Worm (Caenorhabditis elegans) whole organism, L4 larva: ENCODE results near the gene F29A7.6.

Experiments
- F26F4.8 ChIP-seq: fragments of 200-800 bp; sonication (Bioruptor generic); conservative IDR thresholded peaks from 2 replicates; pipeline ENCODE4 v1.3.6; 2022; ENCODE audit warnings: missing genetic modification characterization, missing compliant biosample characterization
- F49E8.2 ChIP-seq: sonication (generic microtip); optimal IDR thresholded peaks from 2 replicates; lab custom pipeline; 2016; ENCODE audit warnings: missing compliant biosample characterization, mild to moderate bottlenecking, missing genetic modification characterization, borderline replicate concordance
- R02D3.7 ChIP-seq: fragments of 150-350 bp; sonication (generic microtip); optimal IDR thresholded peaks from 3 replicates; lab custom pipeline; 2014; ENCODE audit warnings: missing biosample characterization, missing genetic modification characterization
- Y5F2A.4 ChIP-seq: fragments of 200-800 bp; sonication (Bioruptor generic); optimal IDR thresholded peaks from 2 replicates; lab custom pipeline; 2018; ENCODE audit warnings: mild to moderate bottlenecking, missing genetic modification characterization, missing compliant biosample characterization
- Y75B8A.6 ChIP-seq: fragments of 200-800 bp; sonication (Bioruptor generic); IDR thresholded peaks from 2 replicates; pipeline ENCODE4 v1.3.6; 2022; ENCODE audit warnings: missing genetic modification reagents, missing genetic modification characterization, missing compliant biosample characterization
- ZK546.5 ChIP-seq, 2 experiments: sonication (generic microtip); optimal IDR thresholded peaks; 2 replicates each; lab custom pipeline; 2017; ENCODE audit warnings: missing biosample characterization in 2 of 2, missing genetic modification characterization in 2 of 2
- aha-1 ChIP-seq: fragments of 150-350 bp; peaks from one replicate; lab custom pipeline; 2014; ENCODE audit warnings: missing biosample characterization, missing genetic modification characterization
- ama-1 ChIP-seq: fragments of 150-350 bp; optimal IDR thresholded peaks from 2 replicates; lab custom pipeline; 2014; ENCODE audit warnings: inconsistent platforms, mixed read lengths
- arid-1 ChIP-seq: fragments of 200-800 bp; sonication (Bioruptor generic); conservative IDR thresholded peaks from 2 replicates; pipeline ENCODE4 v1.3.6; 2022; ENCODE audit warnings: missing genetic modification reagents, missing genetic modification characterization, missing compliant biosample characterization
- ceh-20 ChIP-seq: fragments of 200-800 bp; sonication (Bioruptor generic); IDR thresholded peaks from 2 replicates; pipeline ENCODE4 v1.3.6; 2022; ENCODE audit warnings: missing genetic modification reagents, missing genetic modification characterization, missing compliant biosample characterization
- ceh-44 ChIP-seq: fragments of 200-800 bp; sonication (Bioruptor generic); IDR thresholded peaks from 2 replicates; pipeline ENCODE4 v1.3.6; 2022; ENCODE audit warnings: missing genetic modification reagents, missing genetic modification characterization, missing compliant biosample characterization
- ceh-62 ChIP-seq: sonication (generic microtip); optimal IDR thresholded peaks from 2 replicates; lab custom pipeline; 2017; ENCODE audit warnings: missing biosample characterization, missing genetic modification characterization
- ces-1 ChIP-seq: fragments of 150-350 bp; sonication (generic microtip); optimal IDR thresholded peaks from 4 replicates; lab custom pipeline; 2014; ENCODE audit warnings: missing biosample characterization, missing genetic modification reagents, missing genetic modification characterization
- cey-2 ChIP-seq: sonication (generic microtip); optimal IDR thresholded peaks from 3 replicates; lab custom pipeline; 2017; ENCODE audit warnings: missing genetic modification characterization, mild to moderate bottlenecking, missing compliant biosample characterization, antibody characterized with exemption, borderline replicate concordance; ENCODE audit not compliant: insufficient read depth
- dmd-6 ChIP-seq: fragments of 200-800 bp; sonication (Bioruptor generic); IDR thresholded peaks from 2 replicates; pipeline ENCODE4 v1.3.6; 2022; ENCODE audit warnings: missing genetic modification reagents, missing genetic modification characterization, missing compliant biosample characterization
- dpl-1 ChIP-seq: fragments of 150-350 bp; optimal IDR thresholded peaks from 2 replicates; lab custom pipeline; 2014; ENCODE audit warnings: missing biosample characterization, missing genetic modification reagents, missing genetic modification characterization
- egl-43 ChIP-seq: fragments of 200-800 bp; sonication (Bioruptor generic); IDR thresholded peaks from 2 replicates; pipeline ENCODE4 v1.3.6; 2022; ENCODE audit warnings: missing genetic modification reagents, missing genetic modification characterization, missing compliant biosample characterization
- fkh-10 ChIP-seq: fragments of 150-350 bp; optimal IDR thresholded peaks from 2 replicates; lab custom pipeline; 2014; ENCODE audit warnings: missing biosample characterization, missing genetic modification reagents, missing genetic modification characterization
- hif-1 ChIP-seq, 2 experiments: sonication (generic microtip); optimal IDR thresholded peaks; 2 replicates each; lab custom pipeline; 2016 to 2017; ENCODE audit warnings: missing compliant biosample characterization in 2 of 2, missing genetic modification characterization in 2 of 2, missing genetic modification reagents in 2 of 2, missing genotype in 2 of 2, mild to moderate bottlenecking in 1 of 2
- hlh-11 ChIP-seq: fragments of 200-800 bp; sonication (Bioruptor generic); optimal IDR thresholded peaks from 2 replicates; lab custom pipeline; 2018; ENCODE audit warnings: mild to moderate bottlenecking, missing genetic modification characterization, missing compliant biosample characterization
- hmg-1.1 ChIP-seq: fragments of 200-800 bp; sonication (Bioruptor generic); IDR thresholded peaks from 2 replicates; pipeline ENCODE4 v1.3.6; 2022; ENCODE audit warnings: missing genetic modification reagents, missing genetic modification characterization, missing compliant biosample characterization
- lin-29 ChIP-seq: fragments of 200-800 bp; sonication (Bioruptor generic); IDR thresholded peaks from 2 replicates; pipeline ENCODE4 v1.3.6; 2022; ENCODE audit warnings: missing genetic modification reagents, missing genetic modification characterization, missing compliant biosample characterization
- lin-39 ChIP-seq: fragments of 150-350 bp; optimal IDR thresholded peaks from 2 replicates; lab custom pipeline; 2014; ENCODE audit warnings: missing biosample characterization, missing genetic modification reagents, missing genetic modification characterization
- mes-2 ChIP-seq: sonication (generic microtip); optimal IDR thresholded peaks from 2 replicates; lab custom pipeline; 2016; ENCODE audit warnings: missing genotype, mild to moderate bottlenecking, missing genetic modification characterization, missing compliant biosample characterization; ENCODE audit not compliant: poor library complexity, severe bottlenecking
- mxl-2 ChIP-seq: fragments of 200-800 bp; sonication (Bioruptor generic); conservative IDR thresholded peaks from 2 replicates; pipeline ENCODE4 v1.3.6; 2022; ENCODE audit warnings: missing genetic modification reagents, missing genetic modification characterization, missing compliant biosample characterization
- nhr-10 ChIP-seq: fragments of 150-350 bp; optimal IDR thresholded peaks from 2 replicates; lab custom pipeline; 2014; ENCODE audit warnings: missing biosample characterization, missing genetic modification characterization
- php-3 ChIP-seq: fragments of 200-800 bp; sonication (Bioruptor generic); IDR thresholded peaks from 2 replicates; pipeline ENCODE4 v1.3.6; 2022; ENCODE audit warnings: missing genetic modification reagents, missing genetic modification characterization, missing compliant biosample characterization
- rbr-2 ChIP-seq: sonication (generic microtip); optimal IDR thresholded peaks from 2 replicates; lab custom pipeline; 2016; ENCODE audit warnings: missing genotype, missing genetic modification characterization, missing compliant biosample characterization
- sdz-12 ChIP-seq: fragments of 200-800 bp; sonication (Bioruptor generic); optimal IDR thresholded peaks from 2 replicates; lab custom pipeline; 2018; ENCODE audit warnings: mild to moderate bottlenecking, missing genetic modification characterization, missing compliant biosample characterization
- set-16 ChIP-seq: fragments of 200-800 bp; sonication (Bioruptor generic); IDR thresholded peaks from 2 replicates; pipeline ENCODE4 v1.3.6; 2022; ENCODE audit warnings: missing genetic modification reagents, missing genetic modification characterization, missing compliant biosample characterization
- tra-1 ChIP-seq: fragments of 200-800 bp; sonication (Bioruptor generic); IDR thresholded peaks from 2 replicates; pipeline ENCODE4 v1.3.6; 2022; ENCODE audit warnings: missing genetic modification reagents, missing genetic modification characterization, missing compliant biosample characterization
- unc-62 ChIP-seq, 3 experiments: fragments of 150-350 bp in 1 of 3; sonication (generic microtip); optimal IDR thresholded peaks in 2 of 3; peaks in 1 of 3; 1 replicate in 1 of 3; 2 replicates in 2 of 3; lab custom pipeline; 2014 to 2017; ENCODE audit warnings: missing biosample characterization in 3 of 3, missing genetic modification characterization in 3 of 3, missing genetic modification reagents in 3 of 3, missing genotype in 1 of 3
- vab-7 ChIP-seq: fragments of 200-800 bp; sonication (Bioruptor generic); IDR thresholded peaks from 2 replicates; pipeline ENCODE4 v1.3.6; 2022; ENCODE audit warnings: missing genetic modification reagents, missing genetic modification characterization, missing compliant biosample characterization

Gene F29A7.6

ce11 chrII:2791693-2792092 is 39.3 kb upstream of the F29A7.6 start:
- TF ChIP-seq nhr-10 (tag; lab: Kevin White, UChicago) (no peak), set-16 (peak; percentile 56), sdz-12 (GFP tag; lab: Kevin White, UChicago) (no peak)
- TF ChIP-seq, all 104 proteins: peak for 1

DNA sequence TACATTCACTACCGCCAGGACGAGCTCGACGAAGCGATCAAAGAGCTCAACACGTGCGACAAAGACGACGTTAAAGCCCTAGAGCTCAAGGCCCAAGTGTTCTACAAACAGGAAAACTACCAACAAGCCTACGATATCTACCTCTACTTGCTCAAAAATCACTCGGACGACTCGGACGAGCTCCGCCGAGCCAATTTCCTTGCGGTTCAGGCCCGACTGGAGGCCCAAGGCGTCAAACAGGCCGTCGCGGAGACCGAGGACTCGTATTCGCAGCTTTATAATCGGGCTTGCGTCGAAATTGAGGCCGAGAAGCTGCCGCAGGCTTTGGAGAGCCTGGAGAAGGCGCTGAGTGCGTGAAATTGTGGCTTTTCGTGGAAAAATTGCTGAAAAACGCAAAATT is 35.4 kb upstream of the F29A7.6 start:
- TF ChIP-seq unc-62 (GFP tag; optimal IDR thresholded peaks at IDR 0.05 in 1 of 2; lab: Kevin White, UChicago) = peak in 1 of 2 experiments; percentile 81
- no peak for TF ChIP-seq unc-62 (tag; optimal IDR thresholded peaks at IDR 0.05; lab: Kevin White, UChicago)
- TF ChIP-seq set-16 = peak; percentile 76
- TF ChIP-seq Y75B8A.6 (GFP tag; lab: Robert Waterston, UW) = no peak
- TF ChIP-seq, all 104 proteins: peak for 2

DNA sequence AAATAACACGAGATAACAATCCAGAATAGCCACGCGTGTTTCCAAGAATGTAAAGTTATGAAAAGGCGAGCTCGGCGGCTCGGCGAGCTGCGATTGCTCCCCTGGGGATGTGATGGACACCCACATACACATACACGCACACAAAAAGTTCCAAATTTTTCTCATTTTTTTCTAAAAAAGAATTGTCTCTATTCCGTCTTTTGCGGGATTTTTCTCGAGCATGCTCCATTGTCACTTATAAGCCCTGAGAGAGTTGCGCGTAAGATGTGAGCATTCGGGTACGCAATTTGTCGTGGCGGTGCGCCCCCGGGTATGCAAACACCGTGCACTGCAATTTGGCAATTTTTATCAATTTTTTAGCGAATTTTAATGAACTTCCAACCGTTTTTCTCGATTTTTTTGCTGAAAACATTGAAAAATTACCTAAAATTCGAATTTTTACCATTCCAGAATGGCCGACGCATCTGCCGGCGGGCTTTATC is 34.7 kb upstream of the F29A7.6 start, which contains the start of the genes F08D12.12 and srpa-72:
TSS of gene F08D12.12 (minus strand) at position 51 of the 482 bp plus-strand sequence.
TSS of gene srpa-72 (plus strand) at position 451 of the 482 bp plus-strand sequence.
- peak; percentile 59 for TF ChIP-seq hmg-1.1 (GFP tag; lab: Robert Waterston, UW)
- TF ChIP-seq ceh-44 (GFP tag; lab: Robert Waterston, UW) = 0 out of 2 replicates have a peak, but pooled peaks have one; percentile 28
- TF ChIP-seq unc-62 (GFP tag; optimal IDR thresholded peaks at IDR 0.05 in 1 of 2; lab: Kevin White, UChicago) = peak in 1 of 2 experiments; percentile 55
- no peak for TF ChIP-seq unc-62 (tag; optimal IDR thresholded peaks at IDR 0.05; lab: Kevin White, UChicago)
- no peak for TF ChIP-seq fkh-10 (GFP tag; lab: Kevin White, UChicago)
- TF ChIP-seq F26F4.8 (GFP tag; lab: Robert Waterston, UW) = no peak
- peak; percentile 28 for TF ChIP-seq hlh-11
- TF ChIP-seq rbr-2 (tag; lab: Kevin White, UChicago) = peak; percentile 21
- peak; percentile 37 for TF ChIP-seq dpl-1 (GFP tag; lab: Kevin White, UChicago)
- TF ChIP-seq ceh-20 = 0 out of 2 replicates have a peak, but pooled peaks have one; percentile 9
- peak; percentile 74 for TF ChIP-seq mes-2 (tag; lab: Kevin White, UChicago)
- peak in 1 of 2 experiments; percentile 21 for TF ChIP-seq hif-1 (tag; optimal IDR thresholded peaks at IDR 0.05; lab: Kevin White, UChicago)
- no peak for TF ChIP-seq php-3 (GFP tag; lab: Robert Waterston, UW)
- TF ChIP-seq, all 104 proteins: peak for 9

DNA sequence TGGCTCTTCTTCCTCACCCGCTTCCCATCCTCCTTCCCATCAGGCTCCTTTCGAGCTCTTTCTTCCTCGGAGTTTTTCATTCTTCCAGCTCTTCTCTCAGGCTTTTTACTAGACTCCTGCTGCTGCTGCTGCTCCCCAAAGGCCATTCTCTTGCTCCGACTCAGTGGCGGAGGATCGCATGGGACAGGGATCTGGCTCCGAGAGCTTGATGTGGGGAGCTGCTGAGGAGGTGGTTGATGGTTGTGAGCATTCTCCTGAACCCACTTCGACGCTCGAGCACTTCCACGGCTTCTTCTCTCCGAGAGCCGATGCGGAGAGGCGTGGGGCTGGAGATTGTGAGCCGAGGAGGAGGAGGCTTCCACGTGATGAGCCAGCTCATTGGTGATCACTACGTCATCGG is 33.4 kb upstream of the F29A7.6 start:
- no peak for TF ChIP-seq lin-29 (GFP tag; lab: Robert Waterston, UW)
- TF ChIP-seq vab-7 (GFP tag; lab: Robert Waterston, UW) = no peak
- peak; percentile 37 for TF ChIP-seq aha-1 (tag; lab: Kevin White, UChicago)
- TF ChIP-seq ama-1 = no peak
- peak; percentile 92 for TF ChIP-seq set-16
- TF ChIP-seq unc-62 (GFP tag; optimal IDR thresholded peaks at IDR 0.05 in 1 of 2; lab: Kevin White, UChicago) = peak in 1 of 2 experiments; percentile 14
- TF ChIP-seq unc-62 (tag; optimal IDR thresholded peaks at IDR 0.05; lab: Kevin White, UChicago) = no peak
- no peak for TF ChIP-seq cey-2 (tag; lab: Kevin White, UChicago)
- TF ChIP-seq ZK546.5 (tag; optimal IDR thresholded peaks at IDR 0.05; lab: Kevin White, UChicago) = no peak
- no peak for TF ChIP-seq F49E8.2
- no peak for TF ChIP-seq arid-1 (GFP tag; lab: Robert Waterston, UW)
- no peak for TF ChIP-seq ceh-62 (tag; lab: Kevin White, UChicago)
- TF ChIP-seq, all 104 proteins: peak for 3

DNA sequence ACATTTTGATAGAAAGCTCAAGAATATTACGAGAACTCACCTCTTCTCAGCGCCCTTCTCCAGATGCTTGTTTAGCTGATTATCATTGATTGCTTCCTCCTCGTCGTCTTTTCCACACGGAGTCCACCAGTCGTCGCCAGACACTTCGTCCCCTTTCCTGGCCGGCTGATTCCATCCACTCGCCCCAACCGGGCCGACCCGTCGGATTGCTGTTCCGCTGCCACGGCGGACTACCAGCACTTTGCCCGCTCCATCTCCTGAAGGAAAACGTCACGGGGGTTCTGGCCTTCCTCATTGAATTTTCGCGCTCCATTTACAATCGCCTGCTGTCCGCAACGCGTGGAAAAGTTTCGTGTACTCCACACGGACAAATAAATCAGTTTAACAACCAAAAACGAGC is 31.0 kb upstream of the F29A7.6 start:
- peak; percentile 86 for TF ChIP-seq set-16
- TF ChIP-seq cey-2 (tag; lab: Kevin White, UChicago) = no peak

DNA sequence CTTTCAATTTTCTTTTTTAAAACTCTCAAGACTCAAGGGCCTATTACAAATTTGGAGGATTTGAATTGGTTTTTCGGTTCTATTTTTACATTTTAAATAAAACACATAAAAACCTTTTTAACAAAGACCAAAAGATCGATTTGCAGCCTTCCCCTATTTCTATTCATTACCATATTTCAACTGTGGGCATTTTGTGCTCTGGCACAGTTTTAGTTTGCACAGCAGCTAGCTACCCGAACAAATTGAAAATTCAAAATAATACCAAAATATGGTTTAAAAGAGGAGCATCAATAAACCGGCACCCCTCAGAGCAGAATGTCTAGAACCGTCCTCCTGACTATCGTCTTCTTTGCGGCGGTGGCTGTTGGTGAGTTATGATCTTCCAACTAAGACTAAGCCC is 28.9 kb upstream of the F29A7.6 start, which contains the start of gene F08D12.2:
TSS of gene F08D12.2 (plus strand) at position 301 of the 400 bp plus-strand sequence.
- no peak for TF ChIP-seq lin-39
- TF ChIP-seq Y5F2A.4 (GFP tag; lab: Kevin White, UChicago) = no peak
- TF ChIP-seq mxl-2 (GFP tag; lab: Robert Waterston, UW) = no peak
- no peak for TF ChIP-seq egl-43 (GFP tag; lab: Robert Waterston, UW)
- TF ChIP-seq tra-1 (GFP tag; lab: Robert Waterston, UW) = no peak
- TF ChIP-seq ces-1 (GFP tag; lab: Kevin White, UChicago) = no peak
- no peak for TF ChIP-seq R02D3.7 (tag; lab: Kevin White, UChicago)
- no peak for TF ChIP-seq aha-1 (tag; lab: Kevin White, UChicago)
- TF ChIP-seq ceh-44 (GFP tag; lab: Robert Waterston, UW) = no peak
- no peak for TF ChIP-seq set-16
- no peak for TF ChIP-seq php-3 (GFP tag; lab: Robert Waterston, UW)
- TF ChIP-seq dmd-6 = no peak
